Fruit fly (Drosophila melanogaster): Measurements from ENCODE around the gene CG18788.

DNA sequence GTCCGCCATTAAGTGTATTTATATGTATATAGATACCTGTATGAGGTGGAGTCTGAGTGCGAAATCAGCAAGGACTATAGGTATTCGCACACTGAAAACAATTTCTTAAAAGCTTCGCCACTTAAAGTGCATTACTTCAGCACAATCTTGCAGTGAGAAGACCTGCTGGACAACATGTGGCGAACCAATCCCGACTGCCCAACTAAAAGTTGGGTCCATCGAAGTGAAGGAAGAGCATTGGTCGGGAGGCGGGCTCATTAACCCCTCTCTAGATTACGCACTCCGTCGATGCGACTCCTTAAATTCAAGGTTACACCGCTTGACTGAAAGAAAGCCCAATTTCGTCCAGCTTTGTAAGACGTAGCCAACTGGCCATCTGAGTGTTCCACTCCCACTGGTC lies 20.7 kb upstream of the CG18788 start:
- no peak for TF ChIP-seq psq (GFP tag; optimal IDR thresholded peaks at IDR 0.05)
- TF ChIP-seq dl (GFP tag; optimal IDR thresholded peaks at IDR 0.05; ENCODE audit: insufficient read depth in 1 of 2, partially characterized antibody in 2 of 2) = no peak
- no peak for TF ChIP-seq Jra (GFP tag; optimal IDR thresholded peaks at IDR 0.05)
- no peak for TF ChIP-seq Hr78 (GFP tag; optimal IDR thresholded peaks at IDR 0.05)
- TF ChIP-seq h (GFP tag; optimal IDR thresholded peaks at IDR 0.05) = peak; percentile 43
- TF ChIP-seq Hnf4 (GFP tag; optimal IDR thresholded peaks at IDR 0.05) = peak; percentile 26
- no peak for TF ChIP-seq foxo (GFP tag; optimal IDR thresholded peaks at IDR 0.05)
- no peak for TF ChIP-seq usp (GFP tag; optimal IDR thresholded peaks at IDR 0.05)
- peak; percentile 46 for TF ChIP-seq fru (GFP tag; optimal IDR thresholded peaks at IDR 0.05)
- TF ChIP-seq Dif (GFP tag; optimal IDR thresholded peaks at IDR 0.05; ENCODE audit: partially characterized antibody) = no peak
- TF ChIP-seq CG32264 (GFP tag; optimal IDR thresholded peaks at IDR 0.05) = no peak
- no peak for TF ChIP-seq Rel (GFP tag; optimal IDR thresholded peaks at IDR 0.05)
- TF ChIP-seq Rel (tag; optimal IDR thresholded peaks at IDR 0.05) = no peak
- TF ChIP-seq lola (GFP tag; optimal IDR thresholded peaks at IDR 0.05) = no peak
- TF ChIP-seq brk (GFP tag; optimal IDR thresholded peaks at IDR 0.05) = no peak

Measured in whole organism, wandering third instar larva.